Fruit fly (Drosophila melanogaster) whole organism, embryonic: ENCODE results near the gene CG10738.
A peak's percentile ranks its signal among the peaks of the same experiment; 100 is the strongest.

Source experiments
- CG10209 ChIP-seq: fragments of 200-800 bp; sonication (Bioruptor generic); optimal IDR thresholded peaks from 3 replicates; lab custom pipeline; 2017; ENCODE audit warnings: missing biosample characterization, mild to moderate bottlenecking, missing genetic modification characterization, missing genetic modification reagents
- CG10321 ChIP-seq: fragments of 200-800 bp; sonication (Bioruptor generic); IDR thresholded peaks from 2 replicates; pipeline ENCODE4 v1.3.6; 2022; ENCODE audit warnings: missing biosample characterization, missing genetic modification characterization
- CG11085 ChIP-seq: fragments of 200-800 bp; sonication (Bioruptor generic); IDR thresholded peaks from 2 replicates; pipeline ENCODE4 v1.3.6; 2022; ENCODE audit warnings: missing biosample characterization, missing genetic modification characterization
- CG11247 ChIP-seq: fragments of 200-800 bp; sonication (Bioruptor generic); IDR thresholded peaks from 2 replicates; pipeline ENCODE4 v1.3.6; 2022; ENCODE audit warnings: missing biosample characterization, missing genetic modification characterization
- CG12071 ChIP-seq: fragments of 200-800 bp; sonication (Bioruptor generic); optimal IDR thresholded peaks from 3 replicates; lab custom pipeline; 2018; ENCODE audit warnings: missing biosample characterization, mild to moderate bottlenecking, missing genetic modification characterization
- CG13424 ChIP-seq: fragments of 200-800 bp; sonication (Bioruptor generic); optimal IDR thresholded peaks from 2 replicates; lab custom pipeline; 2019; ENCODE audit warnings: missing biosample characterization, mild to moderate bottlenecking, missing genetic modification characterization, moderate library complexity
- CG13624 ChIP-seq: fragments of 200-800 bp; sonication (Bioruptor generic); optimal IDR thresholded peaks from 2 replicates; lab custom pipeline; 2016; ENCODE audit warnings: missing biosample characterization, missing genetic modification characterization
- CG15073 ChIP-seq: fragments of 200-800 bp; sonication (Bioruptor generic); optimal IDR thresholded peaks from 2 replicates; lab custom pipeline; 2016; ENCODE audit warnings: missing biosample characterization, missing genetic modification characterization
- CG15601 ChIP-seq: fragments of 200-800 bp; sonication (Bioruptor generic); optimal IDR thresholded peaks from 3 replicates; lab custom pipeline; 2019; ENCODE audit warnings: missing biosample characterization, mild to moderate bottlenecking, missing genetic modification characterization, moderate library complexity
- CG15696 ChIP-seq: fragments of 200-800 bp; sonication (Bioruptor generic); optimal IDR thresholded peaks from 2 replicates; lab custom pipeline; 2019; ENCODE audit warnings: missing biosample characterization, mild to moderate bottlenecking, missing genetic modification characterization, moderate library complexity
- CG17186 ChIP-seq: fragments of 200-800 bp; sonication (Bioruptor generic); optimal IDR thresholded peaks from 3 replicates; lab custom pipeline; 2017; ENCODE audit warnings: missing biosample characterization, missing genetic modification reagents, missing genetic modification characterization
- CG18262 ChIP-seq: fragments of 200-800 bp; optimal IDR thresholded peaks from 3 replicates; lab custom pipeline; 2019; ENCODE audit warnings: missing biosample characterization, mild to moderate bottlenecking, missing genetic modification characterization, moderate library complexity
- CG31388 ChIP-seq: fragments of 200-800 bp; sonication (Bioruptor generic); optimal IDR thresholded peaks from 2 replicates; lab custom pipeline; 2016; ENCODE audit warnings: missing biosample characterization, missing genetic modification characterization
- CG34422 ChIP-seq: fragments of 200-800 bp; sonication (Bioruptor generic); IDR thresholded peaks from 3 replicates; pipeline ENCODE4 v1.3.6; 2022; ENCODE audit warnings: missing biosample characterization, missing genetic modification characterization
- CG7839 ChIP-seq: fragments of 200-800 bp; sonication (Bioruptor generic); optimal IDR thresholded peaks from 3 replicates; lab custom pipeline; 2018; ENCODE audit warnings: missing biosample characterization, mild to moderate bottlenecking, missing genetic modification characterization, moderate library complexity
- CG7963 ChIP-seq: fragments of 200-800 bp; sonication (Bioruptor generic); IDR thresholded peaks from 3 replicates; pipeline ENCODE4 v1.3.6; 2022; ENCODE audit warnings: missing biosample characterization, missing genetic modification characterization; ENCODE audit not compliant: partially characterized antibody
- CG9876 ChIP-seq: fragments of 200-800 bp; sonication (Bioruptor generic); optimal IDR thresholded peaks from 2 replicates; lab custom pipeline; 2016; ENCODE audit warnings: missing biosample characterization, missing genetic modification characterization
- CG9932 ChIP-seq: fragments of 200-800 bp; sonication (Bioruptor generic); IDR thresholded peaks from 2 replicates; pipeline ENCODE4 v1.3.6; 2022; ENCODE audit warnings: missing biosample characterization, missing genetic modification characterization
- CTCF ChIP-seq: fragments of 200-800 bp; sonication (Bioruptor generic); optimal IDR thresholded peaks from 2 replicates; lab custom pipeline; 2017; ENCODE audit warnings: missing biosample characterization, mild to moderate bottlenecking, missing genetic modification characterization, moderate library complexity
- CoRest ChIP-seq: fragments of 200-800 bp; sonication (Bioruptor generic); optimal IDR thresholded peaks from 3 replicates; lab custom pipeline; 2018; ENCODE audit warnings: missing biosample characterization, mild to moderate bottlenecking, missing genetic modification characterization, moderate library complexity
- Dek ChIP-seq: fragments of 200-800 bp; sonication (Bioruptor generic); optimal IDR thresholded peaks from 3 replicates; lab custom pipeline; 2019; ENCODE audit warnings: missing biosample characterization, mild to moderate bottlenecking, missing genetic modification characterization, moderate library complexity
- Dip3 ChIP-seq: fragments of 200-800 bp; sonication (Bioruptor generic); optimal IDR thresholded peaks from 3 replicates; lab custom pipeline; 2016; ENCODE audit warnings: missing biosample characterization, missing genetic modification characterization
- Fer2 ChIP-seq: fragments of 200-800 bp; sonication (Bioruptor generic); optimal IDR thresholded peaks from 2 replicates; lab custom pipeline; 2018; ENCODE audit warnings: missing biosample characterization, mild to moderate bottlenecking, missing genetic modification characterization, moderate library complexity
- HmgZ ChIP-seq: fragments of 200-800 bp; sonication (Bioruptor generic); optimal IDR thresholded peaks from 2 replicates; lab custom pipeline; 2018; ENCODE audit warnings: missing biosample characterization, mild to moderate bottlenecking, missing genetic modification characterization
- Hr78 ChIP-seq, 2 experiments: fragments of 200-800 bp in 1 of 2; fragments of >200 bp in 1 of 2; sonication (Bioruptor generic) in 1 of 2; optimal IDR thresholded peaks; 2 replicates each; lab custom pipeline; 2017 to 2019; ENCODE audit warnings: missing biosample characterization in 2 of 2, missing genetic modification characterization in 2 of 2, mild to moderate bottlenecking in 1 of 2, moderate library complexity in 1 of 2
- Kr ChIP-seq: fragments of 200-800 bp; sonication (Bioruptor generic); optimal IDR thresholded peaks from 2 replicates; lab custom pipeline; 2017; ENCODE audit warnings: missing biosample characterization, mild to moderate bottlenecking, missing genetic modification characterization
- Mes4 ChIP-seq: fragments of 200-800 bp; sonication (Bioruptor generic); optimal IDR thresholded peaks from 2 replicates; lab custom pipeline; 2016; ENCODE audit warnings: missing biosample characterization, missing genetic modification characterization
- NFAT ChIP-seq: fragments of 200-800 bp; sonication (Bioruptor generic); IDR thresholded peaks from 2 replicates; pipeline ENCODE4 v1.3.6; 2022; ENCODE audit warnings: missing biosample characterization, missing genetic modification characterization
- Rfx ChIP-seq: fragments of 200-800 bp; sonication (Bioruptor generic); IDR thresholded peaks from 2 replicates; pipeline ENCODE4 v1.3.6; 2022; ENCODE audit warnings: missing biosample characterization, missing genetic modification characterization
- Sry-δ ChIP-seq: fragments of 200-800 bp; sonication (Bioruptor generic); optimal IDR thresholded peaks from 2 replicates; lab custom pipeline; 2016; ENCODE audit warnings: missing biosample characterization, missing genetic modification characterization
- YL-1 ChIP-seq: fragments of 200-800 bp; sonication (Bioruptor generic); optimal IDR thresholded peaks from 3 replicates; lab custom pipeline; 2017; ENCODE audit warnings: missing biosample characterization, mild to moderate bottlenecking, missing genetic modification characterization
- bcd ChIP-seq: fragments of 200-800 bp; sonication (Bioruptor generic); optimal IDR thresholded peaks from 2 replicates; lab custom pipeline; 2017; ENCODE audit warnings: missing biosample characterization, mild to moderate bottlenecking, missing genetic modification characterization
- bowl ChIP-seq: fragments of 200-800 bp; sonication (Bioruptor generic); IDR thresholded peaks from 2 replicates; pipeline ENCODE4 v1.3.6; 2022; ENCODE audit warnings: missing biosample characterization, missing genetic modification characterization
- cad ChIP-seq: fragments of >200 bp; optimal IDR thresholded peaks from 2 replicates; lab custom pipeline; 2017; ENCODE audit warnings: missing biosample characterization, missing genetic modification characterization
- croc ChIP-seq: fragments of 200-800 bp; sonication (Bioruptor generic); conservative IDR thresholded peaks from 3 replicates; pipeline ENCODE4 v1.3.6; 2022; ENCODE audit warnings: missing biosample characterization, missing genetic modification characterization
- dm ChIP-seq: fragments of 200-800 bp; sonication (Bioruptor generic); optimal IDR thresholded peaks from 3 replicates; lab custom pipeline; 2016; ENCODE audit warnings: missing biosample characterization, missing genetic modification characterization
- fd96Cb ChIP-seq: fragments of 200-800 bp; sonication (Bioruptor generic); optimal IDR thresholded peaks from 2 replicates; lab custom pipeline; 2018; ENCODE audit warnings: missing biosample characterization, mild to moderate bottlenecking, missing genetic modification characterization, moderate library complexity
- ftz-f1 ChIP-seq: fragments of 200-800 bp; sonication (Bioruptor generic); optimal IDR thresholded peaks from 2 replicates; lab custom pipeline; 2016; ENCODE audit warnings: missing biosample characterization, missing genetic modification characterization
- gfzf ChIP-seq: fragments of 200-800 bp; sonication (Bioruptor generic); optimal IDR thresholded peaks from 2 replicates; lab custom pipeline; 2016; ENCODE audit warnings: missing biosample characterization, mild to moderate bottlenecking, missing genetic modification characterization, moderate library complexity
- grau ChIP-seq: fragments of 200-800 bp; optimal IDR thresholded peaks from 3 replicates; lab custom pipeline; 2019; ENCODE audit warnings: missing biosample characterization, mild to moderate bottlenecking, missing genetic modification characterization, moderate library complexity
- insv ChIP-seq, 2 experiments: fragments of 200-800 bp; sonication (Bioruptor generic); optimal IDR thresholded peaks; 3 replicates each; lab custom pipeline; 2016 to 2018; ENCODE audit warnings: missing biosample characterization in 2 of 2, missing genetic modification characterization in 2 of 2
- kay ChIP-seq: fragments of 200-800 bp; sonication (Bioruptor generic); optimal IDR thresholded peaks from 2 replicates; lab custom pipeline; 2016; ENCODE audit warnings: missing biosample characterization, missing genetic modification characterization
- knrl ChIP-seq: fragments of 200-800 bp; sonication (Bioruptor generic); IDR thresholded peaks from 3 replicates; pipeline ENCODE4 v1.3.6; 2022; ENCODE audit warnings: missing biosample characterization, missing genetic modification characterization; ENCODE audit not compliant: partially characterized antibody
- lmd ChIP-seq: fragments of 200-800 bp; sonication (Bioruptor generic); IDR thresholded peaks from 2 replicates; pipeline ENCODE4 v1.3.6; 2022; ENCODE audit warnings: missing biosample characterization, missing genetic modification characterization
- nau ChIP-seq: fragments of 200-800 bp; sonication (Bioruptor generic); optimal IDR thresholded peaks from 3 replicates; lab custom pipeline; 2017; ENCODE audit warnings: missing biosample characterization, mild to moderate bottlenecking, missing genetic modification characterization, missing genetic modification reagents
- onecut ChIP-seq: fragments of 200-800 bp; sonication (Bioruptor generic); IDR thresholded peaks from 2 replicates; pipeline ENCODE4 v1.3.6; 2022; ENCODE audit warnings: missing biosample characterization, missing genetic modification characterization
- pum ChIP-seq: fragments of 200-800 bp; sonication (Bioruptor generic); optimal IDR thresholded peaks from 2 replicates; lab custom pipeline; 2016; ENCODE audit warnings: missing biosample characterization, missing genetic modification characterization
- ro ChIP-seq: fragments of 200-800 bp; sonication (Bioruptor generic); IDR thresholded peaks from 2 replicates; pipeline ENCODE4 v1.3.6; 2022; ENCODE audit warnings: missing biosample characterization, missing genetic modification characterization
- salm ChIP-seq: fragments of 200-800 bp; sonication (Bioruptor generic); optimal IDR thresholded peaks from 2 replicates; lab custom pipeline; 2018; ENCODE audit warnings: missing biosample characterization, mild to moderate bottlenecking, missing genetic modification characterization
- so ChIP-seq: fragments of 200-800 bp; sonication (Bioruptor generic); IDR thresholded peaks from 3 replicates; pipeline ENCODE4 v1.3.6; 2022; ENCODE audit warnings: missing biosample characterization, missing genetic modification characterization
- unpg ChIP-seq: fragments of 200-800 bp; sonication (Bioruptor generic); optimal IDR thresholded peaks from 3 replicates; lab custom pipeline; 2018; ENCODE audit warnings: missing biosample characterization, mild to moderate bottlenecking, missing genetic modification characterization, moderate library complexity

The CG10738 gene

DNA sequence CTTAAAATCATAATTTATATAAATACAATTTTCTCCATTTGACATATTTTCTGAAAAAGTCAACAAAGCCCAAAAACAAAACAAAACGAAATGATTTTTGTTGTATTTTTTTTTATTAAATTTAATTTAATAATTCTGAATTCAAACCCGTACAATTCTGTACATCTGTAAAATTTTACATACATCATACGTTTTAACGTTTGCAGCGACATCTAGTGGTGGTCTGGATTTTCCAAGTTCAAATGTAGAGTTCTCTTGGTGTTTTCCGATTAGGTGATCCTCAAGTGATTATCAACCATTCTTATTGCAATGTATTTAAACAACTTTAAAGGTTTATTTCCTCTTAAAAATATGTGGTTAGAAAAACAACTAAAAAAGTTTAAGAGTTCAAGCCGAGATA, 39.6 kb upstream of the CG10738 start (continued):
- TF ChIP-seq CG18262 (tag; lab: Kevin White, UChicago) (peak; percentile 37), ro (GFP tag; lab: Robert Waterston, UW) (no peak), CG12071 (no peak), CG10321 (no peak), CG15696 (tag; lab: Kevin White, UChicago) (peak; percentile 68), insv (GFP tag; optimal IDR thresholded peaks at IDR 0.05; lab: Kevin White, UChicago) (peak in 1 of 2 experiments; percentile 99), CG9876 (peak; percentile 24), Dek (tag; lab: Kevin White, UChicago) (peak; percentile 56), CTCF (peak; percentile 99), bowl (GFP tag; lab: Robert Waterston, UW) (no peak), unpg (GFP tag; lab: Kevin White, UChicago) (peak; percentile 13), grau (tag; lab: Kevin White, UChicago) (peak; percentile 37), CG11085 (GFP tag; lab: Robert Waterston, UW) (no peak), CG9932 (GFP tag; lab: Robert Waterston, UW) (peak; percentile 43; the same call in 1 of the 2 replicates), kay (peak; percentile 21), knrl (GFP tag; lab: Robert Waterston, UW) (no peak; the same call in 2 of the 3 replicates), Fer2 (tag; lab: Kevin White, UChicago) (no peak), onecut (GFP tag; lab: Robert Waterston, UW) (0 out of 2 replicates have a peak, but pooled peaks have one; percentile 17), CG13624 (GFP tag; lab: Kevin White, UChicago) (no peak), Rfx (GFP tag; lab: Robert Waterston, UW) (peak; percentile 78), CG31388 (GFP tag; lab: Kevin White, UChicago) (no peak), fd96Cb (tag; lab: Kevin White, UChicago) (no peak), croc (GFP tag; lab: Robert Waterston, UW) (no peak), nau (GFP tag; lab: Kevin White, UChicago) (no peak), CG17186 (GFP tag; lab: Kevin White, UChicago) (no peak), Sry-δ (GFP tag; lab: Kevin White, UChicago) (peak; percentile 7), pum (GFP tag; lab: Kevin White, UChicago) (peak; percentile 11), Dip3 (peak; percentile 14), HmgZ (tag; lab: Kevin White, UChicago) (peak; percentile 61), lmd (GFP tag; lab: Robert Waterston, UW) (no peak; the same call in 1 of the 2 replicates), so (GFP tag; lab: Robert Waterston, UW) (no peak), ftz-f1 (no peak), NFAT (GFP tag; lab: Robert Waterston, UW) (peak; percentile 38; the same call in 1 of the 2 replicates), Kr (GFP tag; lab: Kevin White, UChicago) (no peak), bcd (GFP tag; lab: Kevin White, UChicago) (peak; percentile 32), Mes4 (GFP tag; lab: Kevin White, UChicago) (no peak), CG7839 (peak; percentile 54), CG11247 (peak; percentile 57)

DNA sequence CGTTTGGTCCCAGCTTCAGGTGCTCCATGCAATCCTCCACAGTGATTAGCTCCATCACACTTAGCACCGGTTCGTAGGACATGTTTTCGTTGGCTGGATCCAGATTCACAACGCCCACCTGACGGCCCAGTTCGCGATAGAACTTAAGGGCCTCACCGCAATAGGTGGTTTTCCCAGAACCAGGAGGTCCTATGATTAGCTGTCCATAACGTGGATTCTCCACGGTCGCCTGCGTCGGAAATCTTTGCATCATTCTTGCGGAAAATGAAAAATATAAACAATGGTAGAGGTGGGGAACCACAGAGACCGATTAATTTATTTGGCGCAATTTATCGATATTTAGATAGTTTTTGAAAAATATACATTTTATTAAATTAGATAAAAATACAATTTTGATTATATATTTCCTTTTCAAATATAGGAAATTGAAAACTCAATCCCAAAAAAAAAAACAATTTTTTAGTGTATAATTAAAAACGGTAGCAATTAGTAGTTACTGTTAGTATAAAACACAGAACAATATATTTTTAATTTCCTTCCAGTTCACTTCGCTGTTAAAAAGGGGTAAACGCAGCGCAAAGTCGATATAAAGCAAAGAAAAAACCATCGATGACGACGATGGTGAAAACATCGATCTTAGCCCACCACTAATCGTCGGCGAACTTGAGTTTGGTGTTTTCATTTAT, 38.2 kb upstream of the CG10738 start, which contains the start of the genes CG10222 and flr:
TSS of gene CG10222 (minus strand) at position 254 of the 686 bp plus-strand sequence.
TSS of gene flr (plus strand) at position 644 of the 686 bp plus-strand sequence.
- peak; percentile 1 for TF ChIP-seq YL-1 (GFP tag; lab: Kevin White, UChicago)
- no peak for TF ChIP-seq CG34422 (GFP tag; lab: Robert Waterston, UW)
- peak; percentile 24 for TF ChIP-seq kay
- no peak for TF ChIP-seq dm (GFP tag; lab: Kevin White, UChicago)
- TF ChIP-seq CoRest (tag; lab: Kevin White, UChicago): peak; percentile 46
- peak; percentile 19 for TF ChIP-seq CG15601 (tag; lab: Kevin White, UChicago)
- no peak for TF ChIP-seq CG10209
- peak; percentile 10 for TF ChIP-seq gfzf (GFP tag; lab: Kevin White, UChicago)
- TF ChIP-seq Hr78 (GFP tag; optimal IDR thresholded peaks at IDR 0.05; lab: Kevin White, UChicago): no peak
- TF ChIP-seq salm (tag; lab: Kevin White, UChicago): no peak
- 0 out of 3 replicates have a peak, but pooled peaks have one; percentile 44 for TF ChIP-seq CG7963 (GFP tag; lab: Robert Waterston, UW)
- TF ChIP-seq CG15073 (GFP tag; lab: Kevin White, UChicago): no peak
- peak; percentile 18 for TF ChIP-seq CG13424 (tag; lab: Kevin White, UChicago)
- TF ChIP-seq cad (GFP tag; lab: Kevin White, UChicago): no peak
